Worm (Caenorhabditis elegans) whole organism, early embryonic: ENCODE data around the gene R03D7.15.

Experiments used
- B0310.2 ChIP-seq: sonication (generic microtip); optimal IDR thresholded peaks from 2 replicates; lab custom pipeline; 2016; ENCODE audit warnings: mild to moderate bottlenecking, missing genetic modification characterization, missing compliant biosample characterization
- F13C5.2 ChIP-seq: sonication (generic microtip); optimal IDR thresholded peaks from 2 replicates; lab custom pipeline; 2017; ENCODE audit warnings: mild to moderate bottlenecking, missing genetic modification characterization, inconsistent platforms, missing compliant biosample characterization
- aly-1 ChIP-seq: sonication (generic microtip); optimal IDR thresholded peaks from 2 replicates; lab custom pipeline; 2016; ENCODE audit warnings: missing genetic modification characterization, missing compliant biosample characterization
- ama-1 ChIP-seq: fragments of 150-350 bp; optimal IDR thresholded peaks from 2 replicates; lab custom pipeline; 2014
- ceh-13 ChIP-seq: fragments of 200-800 bp; sonication (Bioruptor generic); optimal IDR thresholded peaks from 2 replicates; lab custom pipeline; 2018; ENCODE audit warnings: mild to moderate bottlenecking, missing genetic modification characterization, missing compliant biosample characterization
- ceh-36 ChIP-seq: sonication (generic microtip); optimal IDR thresholded peaks from 2 replicates; lab custom pipeline; 2016; ENCODE audit warnings: missing genetic modification characterization, inconsistent platforms, missing compliant biosample characterization
- ets-7 ChIP-seq: sonication (generic microtip); optimal IDR thresholded peaks from 2 replicates; lab custom pipeline; 2016; ENCODE audit warnings: missing genotype, missing genetic modification characterization, missing compliant biosample characterization
- flt-1 ChIP-seq: fragments of 200-800 bp; sonication (Bioruptor generic); IDR thresholded peaks from 2 replicates; pipeline ENCODE4 v1.3.6; 2022; ENCODE audit warnings: missing genetic modification characterization, missing compliant biosample characterization
- hmbx-1 ChIP-seq: sonication (generic microtip); optimal IDR thresholded peaks from 2 replicates; lab custom pipeline; 2016; ENCODE audit warnings: mild to moderate bottlenecking, missing genetic modification characterization, missing compliant biosample characterization
- hmg-4 ChIP-seq: fragments of 200-800 bp; sonication (Bioruptor generic); optimal IDR thresholded peaks from 2 replicates; lab custom pipeline; 2018; ENCODE audit warnings: mild to moderate bottlenecking, missing genetic modification characterization, missing compliant biosample characterization
- hnd-1 ChIP-seq: sonication (generic microtip); optimal IDR thresholded peaks from 2 replicates; lab custom pipeline; 2016; ENCODE audit warnings: missing genetic modification characterization, missing compliant biosample characterization
- pes-1 ChIP-seq: fragments of 200-800 bp; sonication (Bioruptor generic); IDR thresholded peaks from 2 replicates; pipeline ENCODE4 v1.3.6; 2022; ENCODE audit warnings: missing genetic modification reagents, missing genetic modification characterization, missing compliant biosample characterization
- scrt-1 ChIP-seq: fragments of 200-800 bp; sonication (Bioruptor generic); IDR thresholded peaks from 2 replicates; pipeline ENCODE4 v1.3.6; 2022; ENCODE audit warnings: missing genetic modification characterization, missing compliant biosample characterization
- sea-1 ChIP-seq: fragments of 200-800 bp; sonication (Bioruptor generic); conservative IDR thresholded peaks from 2 replicates; pipeline ENCODE4 v1.3.6; 2022; ENCODE audit warnings: missing genetic modification characterization, missing compliant biosample characterization
- tbx-11 ChIP-seq: fragments of 200-800 bp; sonication (Bioruptor generic); IDR thresholded peaks from 2 replicates; pipeline ENCODE4 v1.3.6; 2022; ENCODE audit warnings: missing genetic modification characterization, missing compliant biosample characterization
- tbx-37 ChIP-seq: fragments of 200-800 bp; sonication (Bioruptor generic); conservative IDR thresholded peaks from 2 replicates; pipeline ENCODE4 v1.3.6; 2022; ENCODE audit warnings: missing genetic modification reagents, missing genetic modification characterization, missing compliant biosample characterization
- tra-4 ChIP-seq: sonication (generic microtip); optimal IDR thresholded peaks from 2 replicates; lab custom pipeline; 2017; ENCODE audit warnings: missing genetic modification characterization, missing compliant biosample characterization

R03D7.15 gene

ce11 chrII:10953065-10953464, 11.0 kb downstream of the R03D7.15 start, which contains the start of gene nos-1:
Gene nos-1, minus strand, starts transcription at chrII:10953165.
- TF ChIP-seq ceh-36 (no peak), ceh-13 (GFP tag; lab: Kevin White, UChicago) (no peak), tbx-37 (no peak), tbx-11 (GFP tag; lab: Robert Waterston, UW) (no peak), ama-1 (no peak), hmg-4 (no peak), ets-7 (tag; lab: Kevin White, UChicago) (no peak), B0310.2 (tag; lab: Kevin White, UChicago) (no peak), hnd-1 (tag; lab: Kevin White, UChicago) (no peak), flt-1 (GFP tag; lab: Robert Waterston, UW) (no peak), hmbx-1 (tag; lab: Kevin White, UChicago) (no peak), scrt-1 (GFP tag; lab: Robert Waterston, UW) (no peak), F13C5.2 (tag; lab: Kevin White, UChicago) (no peak), sea-1 (no peak), pes-1 (GFP tag; lab: Robert Waterston, UW) (no peak), aly-1 (tag; lab: Kevin White, UChicago) (no peak), tra-4 (no peak)

- no peak for TF ChIP-seq hmbx-1 (tag; lab: Kevin White, UChicago)
- TF ChIP-seq tbx-37: no peak
- no peak for TF ChIP-seq tbx-11 (GFP tag; lab: Robert Waterston, UW)
- TF ChIP-seq ceh-36: no peak
- TF ChIP-seq tra-4: no peak
- TF ChIP-seq F13C5.2 (tag; lab: Kevin White, UChicago): no peak
- TF ChIP-seq pes-1 (GFP tag; lab: Robert Waterston, UW): no peak
- no peak for TF ChIP-seq hmg-4
- TF ChIP-seq ama-1: no peak
- TF ChIP-seq sea-1: no peak
- TF ChIP-seq ets-7 (tag; lab: Kevin White, UChicago): no peak
- no peak for TF ChIP-seq flt-1 (GFP tag; lab: Robert Waterston, UW)
- no peak for TF ChIP-seq hnd-1 (tag; lab: Kevin White, UChicago)
- no peak for TF ChIP-seq B0310.2 (tag; lab: Kevin White, UChicago)
- TF ChIP-seq ceh-13 (GFP tag; lab: Kevin White, UChicago): no peak
Observed at ce11 chrII:10955114-10955513, 13.1 kb downstream of the R03D7.15 start.

- TF ChIP-seq ceh-13 (GFP tag; lab: Kevin White, UChicago): no peak
- no peak for TF ChIP-seq pes-1 (GFP tag; lab: Robert Waterston, UW)
- TF ChIP-seq hnd-1 (tag; lab: Kevin White, UChicago): no peak
- no peak for TF ChIP-seq tbx-37
- no peak for TF ChIP-seq F13C5.2 (tag; lab: Kevin White, UChicago)
- TF ChIP-seq tra-4: no peak
- no peak for TF ChIP-seq flt-1 (GFP tag; lab: Robert Waterston, UW)
- TF ChIP-seq ets-7 (tag; lab: Kevin White, UChicago): no peak
- TF ChIP-seq ama-1: no peak
- no peak for TF ChIP-seq B0310.2 (tag; lab: Kevin White, UChicago)
- no peak for TF ChIP-seq hmg-4
- TF ChIP-seq hmbx-1 (tag; lab: Kevin White, UChicago): no peak
- no peak for TF ChIP-seq ceh-36
- no peak for TF ChIP-seq scrt-1 (GFP tag; lab: Robert Waterston, UW)
- no peak for TF ChIP-seq aly-1 (tag; lab: Kevin White, UChicago)
- TF ChIP-seq sea-1: no peak
- TF ChIP-seq tbx-11 (GFP tag; lab: Robert Waterston, UW): no peak
Observed at ce11 chrII:10956793-10957192, 14.8 kb downstream of the R03D7.15 start, which contains the start of gene R03D7.8. Gene R03D7.8, minus strand, starts transcription at chrII:10956893.

ce11 chrII:10959138-10959537, 17.1 kb downstream of the R03D7.15 start:
- TF ChIP-seq flt-1 (GFP tag; lab: Robert Waterston, UW): no peak
- no peak for TF ChIP-seq F13C5.2 (tag; lab: Kevin White, UChicago)
- no peak for TF ChIP-seq hmbx-1 (tag; lab: Kevin White, UChicago)
- TF ChIP-seq ceh-36: no peak
- TF ChIP-seq aly-1 (tag; lab: Kevin White, UChicago): no peak
- TF ChIP-seq hmg-4: no peak
- no peak for TF ChIP-seq ets-7 (tag; lab: Kevin White, UChicago)
- TF ChIP-seq hnd-1 (tag; lab: Kevin White, UChicago): no peak
- no peak for TF ChIP-seq scrt-1 (GFP tag; lab: Robert Waterston, UW)
- TF ChIP-seq tra-4: no peak
- TF ChIP-seq ceh-13 (GFP tag; lab: Kevin White, UChicago): no peak

ce11 chrII:10959676-10960075, 17.7 kb downstream of the R03D7.15 start:
- no peak for TF ChIP-seq ceh-36
- TF ChIP-seq tra-4: no peak
- no peak for TF ChIP-seq ceh-13 (GFP tag; lab: Kevin White, UChicago)
- TF ChIP-seq flt-1 (GFP tag; lab: Robert Waterston, UW): no peak
- TF ChIP-seq scrt-1 (GFP tag; lab: Robert Waterston, UW): no peak
- no peak for TF ChIP-seq pes-1 (GFP tag; lab: Robert Waterston, UW)
- TF ChIP-seq ets-7 (tag; lab: Kevin White, UChicago): no peak
- TF ChIP-seq aly-1 (tag; lab: Kevin White, UChicago): no peak
- no peak for TF ChIP-seq hmg-4
- TF ChIP-seq B0310.2 (tag; lab: Kevin White, UChicago): no peak

- TF ChIP-seq F13C5.2 (tag; lab: Kevin White, UChicago): no peak
- TF ChIP-seq ceh-36: no peak
- TF ChIP-seq sea-1: no peak
Observed at ce11 chrII:10964748-10965147, 22.7 kb downstream of the R03D7.15 start.

ce11 chrII:10970625-10971024, 28.6 kb downstream of the R03D7.15 start:
- no peak for TF ChIP-seq scrt-1 (GFP tag; lab: Robert Waterston, UW)
- no peak for TF ChIP-seq tbx-11 (GFP tag; lab: Robert Waterston, UW)
- TF ChIP-seq F13C5.2 (tag; lab: Kevin White, UChicago): no peak
- no peak for TF ChIP-seq flt-1 (GFP tag; lab: Robert Waterston, UW)
- no peak for TF ChIP-seq tbx-37
- TF ChIP-seq sea-1: no peak
- TF ChIP-seq ceh-13 (GFP tag; lab: Kevin White, UChicago): no peak
- no peak for TF ChIP-seq hnd-1 (tag; lab: Kevin White, UChicago)
- TF ChIP-seq ceh-36: no peak
- no peak for TF ChIP-seq hmbx-1 (tag; lab: Kevin White, UChicago)
- no peak for TF ChIP-seq ets-7 (tag; lab: Kevin White, UChicago)
- TF ChIP-seq B0310.2 (tag; lab: Kevin White, UChicago): no peak
- TF ChIP-seq aly-1 (tag; lab: Kevin White, UChicago): no peak
- no peak for TF ChIP-seq ama-1
- no peak for TF ChIP-seq pes-1 (GFP tag; lab: Robert Waterston, UW)
